Fruit fly (Drosophila melanogaster): Measurements from ENCODE around the gene CG2218.

Gene CG2218

DNA sequence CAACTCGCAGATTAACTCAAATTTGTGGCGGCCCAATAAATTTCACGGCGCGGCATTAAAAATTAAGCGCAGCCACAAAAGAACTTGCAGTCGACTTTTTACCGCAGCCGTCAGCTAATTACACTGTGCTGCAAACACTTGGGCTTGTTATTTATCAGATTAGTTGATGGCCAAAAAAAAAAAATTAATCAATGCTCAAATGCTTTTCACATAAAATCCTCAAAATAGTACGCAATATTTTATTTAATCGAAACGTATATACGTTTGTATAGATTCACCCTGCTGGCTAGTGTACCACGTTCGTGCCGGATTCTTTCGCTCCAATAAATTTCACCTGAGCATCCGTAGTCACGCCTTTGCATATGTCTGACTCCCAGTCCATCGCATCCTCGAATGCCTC lies 14.3 kb downstream of the CG2218 start (continued):
- TF ChIP-seq CG15601 (tag; optimal IDR thresholded peaks at IDR 0.05) = peak; percentile 22
- no peak for TF ChIP-seq Dip2 (GFP tag; IDR thresholded peaks at IDR 0.05)
- no peak for TF ChIP-seq nau (GFP tag; optimal IDR thresholded peaks at IDR 0.05)
- TF ChIP-seq Usf (GFP tag; optimal IDR thresholded peaks at IDR 0.05) = no peak
- TF ChIP-seq H15 (GFP tag; IDR thresholded peaks at IDR 0.05) = peak; percentile 66; the same call in 2 of the 3 replicates
- peak; percentile 56 for TF ChIP-seq CG8388 (GFP tag; optimal IDR thresholded peaks at IDR 0.05)
- no peak; the same call in 1 of the 2 replicates for TF ChIP-seq dan (GFP tag; IDR thresholded peaks at IDR 0.05)
- TF ChIP-seq CG8924 (tag; optimal IDR thresholded peaks at IDR 0.05) = no peak
- TF ChIP-seq mam (GFP tag; optimal IDR thresholded peaks at IDR 0.05) = peak; percentile 46
- TF ChIP-seq br (optimal IDR thresholded peaks at IDR 0.05) = no peak
- peak; percentile 72 for TF ChIP-seq Blimp-1 (GFP tag; optimal IDR thresholded peaks at IDR 0.05)
- peak; percentile 50; the same call in 2 of the 3 replicates for TF ChIP-seq CG17361 (GFP tag; IDR thresholded peaks at IDR 0.05)
- TF ChIP-seq fd96Cb (tag; optimal IDR thresholded peaks at IDR 0.05) = peak; percentile 62
- TF ChIP-seq Hr51 (GFP tag; optimal IDR thresholded peaks at IDR 0.05) = peak in 1 of 2 experiments; percentile 42
- peak; percentile 56 for TF ChIP-seq CG12769 (tag; optimal IDR thresholded peaks at IDR 0.05)
- 0 out of 2 replicates have a peak, but pooled peaks have one; percentile 42 for TF ChIP-seq sob (GFP tag; IDR thresholded peaks at IDR 0.05)
- peak; percentile 61; the same call in 1 of the 3 replicates for TF ChIP-seq CG11456 (GFP tag; IDR thresholded peaks at IDR 0.05)
- TF ChIP-seq Oaz (GFP tag; IDR thresholded peaks at IDR 0.05) = no peak
- TF ChIP-seq Atf6 (GFP tag; IDR thresholded peaks at IDR 0.05) = peak; percentile 19; the same call in 1 of the 2 replicates
- no peak for TF ChIP-seq Rx (GFP tag; IDR thresholded peaks at IDR 0.05)
- no peak for TF ChIP-seq CG16815 (GFP tag; optimal IDR thresholded peaks at IDR 0.05)
- peak; percentile 25 for TF ChIP-seq CG2120 (GFP tag; optimal IDR thresholded peaks at IDR 0.05)
- peak; percentile 56; the same call in 1 of the 3 replicates for TF ChIP-seq so (GFP tag; IDR thresholded peaks at IDR 0.05)
- TF ChIP-seq Nf-YA (GFP tag; IDR thresholded peaks at IDR 0.05) = no peak
- no peak for TF ChIP-seq fu2 (GFP tag; optimal IDR thresholded peaks at IDR 0.05)
- TF ChIP-seq CG4424 (GFP tag; optimal IDR thresholded peaks at IDR 0.05) = peak; percentile 60
- TF ChIP-seq Camta (GFP tag; optimal IDR thresholded peaks at IDR 0.05) = peak; percentile 24
- peak; percentile 48 for TF ChIP-seq CG9727 (GFP tag; optimal IDR thresholded peaks at IDR 0.05)
- peak; percentile 45 for TF ChIP-seq Vsx1 (GFP tag; optimal IDR thresholded peaks at IDR 0.05)
- peak; percentile 35 for TF ChIP-seq btn (GFP tag; optimal IDR thresholded peaks at IDR 0.05)
- no peak for TF ChIP-seq luna (GFP tag; optimal IDR thresholded peaks at IDR 0.05)
- no peak for TF ChIP-seq unc-4 (GFP tag; IDR thresholded peaks at IDR 0.05; ENCODE audit: partially characterized antibody)
- TF ChIP-seq ato (GFP tag; IDR thresholded peaks at IDR 0.05; ENCODE audit: partially characterized antibody) = no peak
- TF ChIP-seq trem (tag; optimal IDR thresholded peaks at IDR 0.05) = peak; percentile 12
- TF ChIP-seq CG16863 (GFP tag; optimal IDR thresholded peaks at IDR 0.05) = peak; percentile 45
- TF ChIP-seq crp (GFP tag; optimal IDR thresholded peaks at IDR 0.05) = no peak
- TF ChIP-seq Fer2 (tag; optimal IDR thresholded peaks at IDR 0.05) = no peak
- TF ChIP-seq emc (GFP tag; optimal IDR thresholded peaks at IDR 0.05) = no peak
- no peak for TF ChIP-seq CG14860 (GFP tag; IDR thresholded peaks at IDR 0.05; ENCODE audit: partially characterized antibody)
- TF ChIP-seq CG15073 (GFP tag; optimal IDR thresholded peaks at IDR 0.05) = no peak
- TF ChIP-seq exex (tag; optimal IDR thresholded peaks at IDR 0.05) = no peak

DNA sequence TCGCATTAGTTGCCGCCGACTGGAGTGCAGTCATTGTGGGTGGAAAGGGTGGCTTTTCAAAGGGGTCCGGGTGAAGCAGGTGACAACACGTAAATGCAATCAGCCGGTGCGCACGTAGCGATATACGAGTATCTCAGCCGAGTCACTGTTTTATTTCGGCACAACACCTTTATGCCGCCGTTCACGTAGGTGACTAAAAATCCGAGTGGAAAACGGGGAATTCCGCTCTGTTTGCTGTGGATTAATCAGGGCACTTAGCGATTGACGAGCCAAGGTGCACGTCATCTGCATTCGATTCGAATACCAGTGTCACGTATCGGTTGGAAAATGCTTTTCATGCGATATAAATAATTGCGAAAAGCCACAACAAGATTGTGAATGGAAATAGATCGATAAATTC lies 21.6 kb downstream of the CG2218 start:
- TF ChIP-seq CG32772 (GFP tag; IDR thresholded peaks at IDR 0.05) (no peak), Ets65A (GFP tag) (peak; percentile 85), dmrt99B (tag; optimal IDR thresholded peaks at IDR 0.05) (no peak), HLH4C (GFP tag; IDR thresholded peaks at IDR 0.05; ENCODE audit: partially characterized antibody) (0 out of 3 replicates have a peak, but pooled peaks have one; percentile 25), Fer3 (tag; optimal IDR thresholded peaks at IDR 0.05) (no peak)
